Fruit fly (Drosophila melanogaster): ENCODE measurements around the gene Appl.
A peak's percentile ranks its signal among the peaks of the same experiment; 100 is the strongest.

Gene Appl

DNA sequence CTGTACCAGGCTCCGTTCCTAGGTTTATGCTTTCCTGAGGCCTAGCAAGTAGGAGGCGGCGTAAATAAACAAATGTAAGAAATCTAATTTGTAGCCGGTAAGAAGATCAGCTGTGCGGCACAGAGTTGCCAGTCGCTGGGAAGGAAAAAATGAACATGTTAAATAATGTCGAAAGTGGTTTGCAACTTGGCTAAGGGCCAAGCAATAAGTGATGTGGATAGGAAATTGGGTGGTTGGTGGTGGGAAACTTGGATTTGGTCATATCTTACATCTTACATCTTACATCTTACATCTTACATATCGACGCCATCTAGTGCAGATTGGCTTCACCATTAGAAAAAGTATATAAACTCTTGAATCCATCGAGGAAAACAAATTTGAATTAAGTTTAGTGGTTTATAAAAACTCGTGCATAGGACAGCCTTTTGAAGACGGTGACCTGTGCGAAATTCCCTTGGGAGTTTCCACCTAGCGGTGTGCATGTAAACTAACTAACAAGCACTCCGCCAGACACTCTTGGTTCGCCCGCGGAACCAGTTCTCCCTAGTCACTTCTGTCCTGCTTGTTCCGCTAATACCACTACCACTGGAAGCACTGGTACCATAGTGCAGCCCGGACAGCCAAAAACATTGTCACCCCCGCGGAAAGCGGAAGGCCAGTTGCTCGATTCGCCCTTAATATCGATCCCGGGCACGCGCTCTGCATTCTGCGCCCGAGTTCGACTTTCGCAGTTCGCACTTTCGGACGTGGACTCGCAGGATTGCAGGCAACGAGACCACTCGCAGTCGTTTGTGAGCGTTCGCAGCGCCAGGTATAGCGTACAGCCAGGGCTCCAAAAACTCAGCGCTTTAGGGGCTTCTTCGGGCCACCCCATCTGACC lies at the start of gene Appl, which contains the start of gene CG4293:
Gene Appl (plus strand): TSS at position 778 of the 880 bp plus-strand sequence.
Gene CG4293 (minus strand): TSS at position 568 of the 880 bp plus-strand sequence.
- TF ChIP-seq Hr39 (GFP tag; optimal IDR thresholded peaks at IDR 0.05) = no peak
- no peak for TF ChIP-seq dsx (GFP tag; optimal IDR thresholded peaks at IDR 0.05; ENCODE audit: poor library complexity, severe bottlenecking)
- TF ChIP-seq eg (GFP tag; IDR thresholded peaks at IDR 0.05) = 0 out of 3 replicates have a peak, but pooled peaks have one; percentile 30
- no peak for TF ChIP-seq cyc (GFP tag; optimal IDR thresholded peaks at IDR 0.05)
- no peak for TF ChIP-seq CG1621 (tag; optimal IDR thresholded peaks at IDR 0.05)
- TF ChIP-seq CG11902 (GFP tag; optimal IDR thresholded peaks at IDR 0.05) = no peak
- TF ChIP-seq Eip78C (GFP tag) = peak; percentile 40
- TF ChIP-seq fd85E (GFP tag; optimal IDR thresholded peaks at IDR 0.05) = no peak
- no peak for TF ChIP-seq Smox (GFP tag; optimal IDR thresholded peaks at IDR 0.05)
- TF ChIP-seq CG9139 (GFP tag; optimal IDR thresholded peaks at IDR 0.05) = no peak
- peak; percentile 40 for TF ChIP-seq CG6808 (GFP tag; optimal IDR thresholded peaks at IDR 0.05)
- TF ChIP-seq topi (GFP tag; optimal IDR thresholded peaks at IDR 0.05) = no peak
- no peak for TF ChIP-seq vri (GFP tag; optimal IDR thresholded peaks at IDR 0.05)

dm6 chrX:481642-482041 lies 48.7 kb upstream of the Appl start, which contains the start of gene CG3176:
TSS of gene CG3176 (plus strand) at chrX:481862.
- peak; percentile 17 for TF ChIP-seq achi (GFP tag; optimal IDR thresholded peaks at IDR 0.05)

- no peak for TF ChIP-seq svp (GFP tag)
- no peak for TF ChIP-seq CG8119 (GFP tag; IDR thresholded peaks at IDR 0.05)
- peak; percentile 1 for TF ChIP-seq lz (GFP tag; optimal IDR thresholded peaks at IDR 0.05)
- TF ChIP-seq CG6792 (GFP tag; optimal IDR thresholded peaks at IDR 0.05) = no peak
- no peak for TF ChIP-seq Hr39 (GFP tag; optimal IDR thresholded peaks at IDR 0.05)
- peak; percentile 24 for TF ChIP-seq CG31627 (GFP tag; optimal IDR thresholded peaks at IDR 0.05)
- no peak for TF ChIP-seq Sox102F (GFP tag; optimal IDR thresholded peaks at IDR 0.05)
- TF ChIP-seq CG3032 (tag; optimal IDR thresholded peaks at IDR 0.05) = peak; percentile 30
- no peak for TF ChIP-seq Sox14 (GFP tag; optimal IDR thresholded peaks at IDR 0.05)
- TF ChIP-seq esn (GFP tag; optimal IDR thresholded peaks at IDR 0.05) = peak; percentile 26
- TF ChIP-seq salr (GFP tag; optimal IDR thresholded peaks at IDR 0.05) = no peak
These were observed 42.8 kb upstream of the Appl start, which contains the start of the genes CG18273 and CG3156 for dm6 chrX:487517-487957. TSS of gene CG18273 (minus strand) at chrX:487581. TSS of gene CG3156 (plus strand) at chrX:487878.

- TF ChIP-seq CG6792 (GFP tag; optimal IDR thresholded peaks at IDR 0.05) (no peak), fd85E (GFP tag; optimal IDR thresholded peaks at IDR 0.05) (no peak), vri (GFP tag; optimal IDR thresholded peaks at IDR 0.05) (peak; percentile 92)
These were observed 37.5 kb upstream of the Appl start for dm6 chrX:492701-493299.

- TF ChIP-seq CG3032 (tag; optimal IDR thresholded peaks at IDR 0.05) (peak; percentile 97), CG8319 (GFP tag; optimal IDR thresholded peaks at IDR 0.05) (peak; percentile 95), CG1621 (tag; optimal IDR thresholded peaks at IDR 0.05) (peak; percentile 98), pdm3 (GFP tag; optimal IDR thresholded peaks at IDR 0.05) (peak; percentile 99), fd59A (GFP tag; optimal IDR thresholded peaks at IDR 0.05) (peak; percentile 96), OdsH (GFP tag; optimal IDR thresholded peaks at IDR 0.05) (peak; percentile 98), fkh (GFP tag; optimal IDR thresholded peaks at IDR 0.05) (peak; percentile 99), CG6854 (GFP tag; optimal IDR thresholded peaks at IDR 0.05) (peak; percentile 93), Hr38 (GFP tag; optimal IDR thresholded peaks at IDR 0.05) (peak; percentile 47), ss (GFP tag; optimal IDR thresholded peaks at IDR 0.05) (peak; percentile 93 to 96), Ets21C (GFP tag; optimal IDR thresholded peaks at IDR 0.05) (peak; percentile 98), lz (GFP tag; optimal IDR thresholded peaks at IDR 0.05) (peak; percentile 98), Met (GFP tag; optimal IDR thresholded peaks at IDR 0.05) (peak; percentile 98), dsx (GFP tag; optimal IDR thresholded peaks at IDR 0.05; ENCODE audit: poor library complexity, severe bottlenecking) (peak; percentile 96), Eip75B (GFP tag; optimal IDR thresholded peaks at IDR 0.05) (peak; percentile 98), achi (GFP tag; optimal IDR thresholded peaks at IDR 0.05) (peak; percentile 97), Hr4 (GFP tag; optimal IDR thresholded peaks at IDR 0.05) (peak; percentile 98), CG11762 (GFP tag; optimal IDR thresholded peaks at IDR 0.05; ENCODE audit: insufficient read depth) (peak; percentile 96), CG6163 (GFP tag; IDR thresholded peaks at IDR 0.05) (peak; percentile 99), Smox (GFP tag; optimal IDR thresholded peaks at IDR 0.05) (peak; percentile 98), Sox102F (GFP tag; optimal IDR thresholded peaks at IDR 0.05) (peak; percentile 98), CG6808 (GFP tag; optimal IDR thresholded peaks at IDR 0.05) (peak; percentile 95)
These were observed 36.7 kb upstream of the Appl start, which contains the start of gene CG17896 for dm6 chrX:493445-494190. TSS of gene CG17896 (minus strand) at chrX:493495.

All from whole organism, prepupa.